Fruit fly (Drosophila melanogaster) whole organism, prepupa: ENCODE measurements around the gene mRpL21.

Experiments
- Blimp-1 ChIP-seq: fragments of 200-800 bp; sonication (Bioruptor generic); optimal IDR thresholded peaks from 3 replicates; lab custom pipeline; 2017; ENCODE audit warnings: missing biosample characterization, missing genetic modification characterization, mild to moderate bottlenecking, moderate library complexity, missing genetic modification reagents
- CG10631 ChIP-seq: fragments of 200-800 bp; sonication (Bioruptor generic); optimal IDR thresholded peaks from 2 replicates; lab custom pipeline; 2016; ENCODE audit warnings: missing biosample characterization, missing genetic modification characterization
- CG11294 ChIP-seq: fragments of 200-800 bp; sonication (Bioruptor generic); IDR thresholded peaks from 2 replicates; pipeline ENCODE4 v1.3.6; 2022; ENCODE audit warnings: missing biosample characterization, missing genetic modification characterization
- CG11762 ChIP-seq: fragments of 200-800 bp; sonication (Bioruptor generic); optimal IDR thresholded peaks from 3 replicates; lab custom pipeline; 2016; ENCODE audit warnings: missing biosample characterization, missing genetic modification characterization; ENCODE audit not compliant: insufficient read depth
- CG11902 ChIP-seq: fragments of 200-800 bp; sonication (Bioruptor generic); optimal IDR thresholded peaks from 3 replicates; lab custom pipeline; 2016; ENCODE audit warnings: missing biosample characterization, missing genetic modification characterization
- CG15336 ChIP-seq: fragments of 200-800 bp; sonication (Bioruptor generic); IDR thresholded peaks from 2 replicates; pipeline ENCODE4 v1.3.6; 2022; ENCODE audit warnings: missing biosample characterization, missing genetic modification characterization
- CG1621 ChIP-seq: fragments of 200-800 bp; sonication (Bioruptor generic); optimal IDR thresholded peaks from 3 replicates; lab custom pipeline; 2018; ENCODE audit warnings: missing biosample characterization, mild to moderate bottlenecking, missing genetic modification characterization
- CG16779 ChIP-seq: fragments of 200-800 bp; sonication (Bioruptor generic); optimal IDR thresholded peaks from 3 replicates; lab custom pipeline; 2017; ENCODE audit warnings: missing biosample characterization, mild to moderate bottlenecking, missing genetic modification characterization
- CG31627 ChIP-seq: fragments of 200-800 bp; sonication (Bioruptor generic); optimal IDR thresholded peaks from 3 replicates; lab custom pipeline; 2016; ENCODE audit warnings: missing biosample characterization, missing genetic modification characterization
- CG32006 ChIP-seq: fragments of 200-800 bp; sonication (Bioruptor generic); optimal IDR thresholded peaks from 3 replicates; lab custom pipeline; 2017; ENCODE audit warnings: missing biosample characterization, mild to moderate bottlenecking, missing genetic modification characterization
- CG34406 ChIP-seq: fragments of 200-800 bp; sonication (Bioruptor generic); optimal IDR thresholded peaks from 3 replicates; lab custom pipeline; 2016; ENCODE audit warnings: missing biosample characterization, missing genetic modification characterization
- CG3919 ChIP-seq: fragments of 200-800 bp; sonication (Bioruptor generic); optimal IDR thresholded peaks from 3 replicates; lab custom pipeline; 2016; ENCODE audit warnings: missing biosample characterization, missing genetic modification characterization
- CG4318 ChIP-seq: fragments of 200-800 bp; sonication (Bioruptor generic); optimal IDR thresholded peaks from 3 replicates; lab custom pipeline; 2017; ENCODE audit warnings: missing biosample characterization, mild to moderate bottlenecking, missing genetic modification characterization
- CG6163 ChIP-seq: fragments of 200-800 bp; sonication (Bioruptor generic); IDR thresholded peaks from 3 replicates; pipeline ENCODE4 v1.3.6; 2022; ENCODE audit warnings: missing biosample characterization, missing genetic modification characterization
- CG6792 ChIP-seq: fragments of 200-800 bp; sonication (Bioruptor generic); optimal IDR thresholded peaks from 3 replicates; lab custom pipeline; 2016; ENCODE audit warnings: missing biosample characterization, missing genetic modification characterization
- CG6854 ChIP-seq: fragments of 200-800 bp; sonication (Bioruptor generic); optimal IDR thresholded peaks from 2 replicates; lab custom pipeline; 2017; ENCODE audit warnings: missing biosample characterization, mild to moderate bottlenecking, missing genetic modification characterization
- CG7368 ChIP-seq: fragments of 200-800 bp; sonication (Bioruptor generic); optimal IDR thresholded peaks from 3 replicates; lab custom pipeline; 2016; ENCODE audit warnings: missing biosample characterization, missing genetic modification characterization
- CG8319 ChIP-seq: fragments of 200-800 bp; sonication (Bioruptor generic); optimal IDR thresholded peaks from 3 replicates; lab custom pipeline; 2016; ENCODE audit warnings: missing biosample characterization, missing genetic modification characterization
- CG8632 ChIP-seq: fragments of 200-800 bp; sonication (Bioruptor generic); optimal IDR thresholded peaks from 3 replicates; lab custom pipeline; 2016; ENCODE audit warnings: missing biosample characterization, missing genetic modification characterization
- CG9139 ChIP-seq: fragments of 200-800 bp; sonication (Bioruptor generic); optimal IDR thresholded peaks from 3 replicates; lab custom pipeline; 2017; ENCODE audit warnings: missing biosample characterization, mild to moderate bottlenecking, missing genetic modification characterization
- Eip78C ChIP-seq: fragments of 200-800 bp; sonication (Bioruptor generic); peaks from one replicate; lab custom pipeline; 2016; ENCODE audit warnings: missing biosample characterization, missing genetic modification characterization
- Eip93F ChIP-seq: fragments of 200-800 bp; sonication (Bioruptor generic); optimal IDR thresholded peaks from 2 replicates; lab custom pipeline; 2016; ENCODE audit warnings: missing biosample characterization, mild to moderate bottlenecking, missing genetic modification characterization
- Ets21C ChIP-seq: fragments of 200-800 bp; sonication (Bioruptor generic); optimal IDR thresholded peaks from 3 replicates; lab custom pipeline; 2016; ENCODE audit warnings: missing biosample characterization, missing genetic modification characterization
- Gug ChIP-seq: fragments of 200-800 bp; sonication (Bioruptor generic); IDR thresholded peaks from 2 replicates; pipeline ENCODE4 v1.3.6; 2022; ENCODE audit warnings: missing biosample characterization, missing genetic modification characterization
- Hr38 ChIP-seq: sonication (Bioruptor generic); optimal IDR thresholded peaks from 2 replicates; lab custom pipeline; 2016; ENCODE audit warnings: missing biosample characterization, missing genetic modification characterization
- Hr4 ChIP-seq: fragments of 200-800 bp; sonication (Bioruptor generic); optimal IDR thresholded peaks from 3 replicates; lab custom pipeline; 2016; ENCODE audit warnings: missing biosample characterization, missing genetic modification characterization
- Lpt ChIP-seq: fragments of 200-800 bp; sonication (Bioruptor generic); optimal IDR thresholded peaks from 3 replicates; lab custom pipeline; 2016; ENCODE audit warnings: missing biosample characterization, missing genetic modification characterization
- Met ChIP-seq: fragments of 200-800 bp; sonication (Bioruptor generic); optimal IDR thresholded peaks from 3 replicates; lab custom pipeline; 2016; ENCODE audit warnings: missing biosample characterization, missing genetic modification characterization
- OdsH ChIP-seq: fragments of 200-800 bp; sonication (Bioruptor generic); optimal IDR thresholded peaks from 3 replicates; lab custom pipeline; 2016; ENCODE audit warnings: missing biosample characterization, missing genetic modification characterization
- Smox ChIP-seq: fragments of 200-800 bp; sonication (Bioruptor generic); optimal IDR thresholded peaks from 3 replicates; lab custom pipeline; 2016; ENCODE audit warnings: missing biosample characterization, missing genetic modification characterization
- Sox102F ChIP-seq: fragments of 200-800 bp; sonication (Bioruptor generic); optimal IDR thresholded peaks from 2 replicates; lab custom pipeline; 2016; ENCODE audit warnings: missing biosample characterization, mild to moderate bottlenecking, missing genetic modification characterization
- Sox14 ChIP-seq: fragments of 200-800 bp; sonication (Bioruptor generic); optimal IDR thresholded peaks from 3 replicates; lab custom pipeline; 2016; ENCODE audit warnings: missing biosample characterization, missing genetic modification characterization
- achi ChIP-seq: fragments of 200-800 bp; sonication (Bioruptor generic); optimal IDR thresholded peaks from 3 replicates; lab custom pipeline; 2016; ENCODE audit warnings: missing biosample characterization, missing genetic modification characterization
- acj6 ChIP-seq: fragments of 200-800 bp; sonication (Bioruptor generic); optimal IDR thresholded peaks from 3 replicates; lab custom pipeline; 2016; ENCODE audit warnings: missing biosample characterization, missing genetic modification characterization
- dac ChIP-seq: fragments of 200-800 bp; sonication (Bioruptor generic); optimal IDR thresholded peaks from 2 replicates; lab custom pipeline; 2017; ENCODE audit warnings: missing biosample characterization, mild to moderate bottlenecking, missing genetic modification characterization
- dsx ChIP-seq: fragments of 200-800 bp; optimal IDR thresholded peaks from 3 replicates; lab custom pipeline; 2019; ENCODE audit warnings: missing biosample characterization, mild to moderate bottlenecking, missing genetic modification characterization, moderate library complexity; ENCODE audit not compliant: poor library complexity, severe bottlenecking
- esn ChIP-seq: fragments of 200-800 bp; sonication (Bioruptor generic); optimal IDR thresholded peaks from 2 replicates; lab custom pipeline; 2016; ENCODE audit warnings: missing biosample characterization, mild to moderate bottlenecking, missing genetic modification characterization, moderate library complexity
- fd59A ChIP-seq: fragments of 200-800 bp; sonication (Bioruptor generic); optimal IDR thresholded peaks from 2 replicates; lab custom pipeline; 2017; ENCODE audit warnings: missing biosample characterization, mild to moderate bottlenecking, missing genetic modification characterization, missing genetic modification reagents
- fkh ChIP-seq: fragments of 200-800 bp; sonication (Bioruptor generic); optimal IDR thresholded peaks from 3 replicates; lab custom pipeline; 2017; ENCODE audit warnings: missing biosample characterization, mild to moderate bottlenecking, missing genetic modification characterization, moderate library complexity
- lz ChIP-seq: fragments of 200-800 bp; sonication (Bioruptor generic); optimal IDR thresholded peaks from 3 replicates; lab custom pipeline; 2016; ENCODE audit warnings: missing biosample characterization, missing genetic modification characterization
- net ChIP-seq: fragments of 200-800 bp; sonication (Bioruptor generic); optimal IDR thresholded peaks from 3 replicates; lab custom pipeline; 2016; ENCODE audit warnings: missing biosample characterization, missing genetic modification characterization
- pdm3 ChIP-seq: fragments of 200-800 bp; sonication (Bioruptor generic); optimal IDR thresholded peaks from 3 replicates; lab custom pipeline; 2016; ENCODE audit warnings: missing biosample characterization, missing genetic modification characterization
- salr ChIP-seq, 2 experiments: fragments of 200-800 bp; sonication (Bioruptor generic); optimal IDR thresholded peaks; 3 replicates each; lab custom pipeline; 2016 to 2018; ENCODE audit warnings: missing biosample characterization in 2 of 2, missing genetic modification characterization in 2 of 2, mild to moderate bottlenecking in 1 of 2
- spab ChIP-seq: fragments of 200-800 bp; sonication (Bioruptor generic); optimal IDR thresholded peaks from 2 replicates; lab custom pipeline; 2017; ENCODE audit warnings: missing biosample characterization, mild to moderate bottlenecking, missing genetic modification characterization, missing genetic modification reagents
- ss ChIP-seq, 2 experiments: fragments of 200-800 bp; sonication (Bioruptor generic); optimal IDR thresholded peaks; 2 replicates in 1 of 2; 3 replicates in 1 of 2; lab custom pipeline; 2017 to 2018; ENCODE audit warnings: mild to moderate bottlenecking in 2 of 2, missing biosample characterization in 2 of 2, missing genetic modification characterization in 2 of 2, moderate library complexity in 1 of 2
- svp ChIP-seq: fragments of 200-800 bp; sonication (Bioruptor generic); peaks from one replicate; lab custom pipeline; 2016; ENCODE audit warnings: missing biosample characterization, missing genetic modification characterization
- topi ChIP-seq: fragments of 200-800 bp; sonication (Bioruptor generic); optimal IDR thresholded peaks from 3 replicates; lab custom pipeline; 2016; ENCODE audit warnings: missing biosample characterization, missing genetic modification characterization
- vri ChIP-seq: fragments of 200-800 bp; sonication (Bioruptor generic); optimal IDR thresholded peaks from 3 replicates; lab custom pipeline; 2016; ENCODE audit warnings: missing biosample characterization, mild to moderate bottlenecking, missing genetic modification characterization

Gene mRpL21

dm6 chr3L:19294235-19294612, 39.4 kb upstream of the mRpL21 start, which contains the start of gene fal:
fal (plus strand) TSS chr3L:19294564.
- no peak for TF ChIP-seq dac (GFP tag; lab: Kevin White, UChicago)
- TF ChIP-seq CG7368, result no peak
- TF ChIP-seq Eip93F (GFP tag; lab: Kevin White, UChicago), result no peak
- TF ChIP-seq topi (GFP tag; lab: Kevin White, UChicago), result peak; percentile 14
- peak; percentile 51 for TF ChIP-seq CG31627 (GFP tag; lab: Kevin White, UChicago)
- TF ChIP-seq Lpt (GFP tag; lab: Kevin White, UChicago), result no peak
- TF ChIP-seq Ets21C, result no peak
- no peak for TF ChIP-seq Gug (GFP tag; lab: Robert Waterston, UW)
- TF ChIP-seq lz (GFP tag; lab: Kevin White, UChicago), result peak; percentile 31
- no peak for TF ChIP-seq CG6792 (GFP tag; lab: Kevin White, UChicago)
- no peak for TF ChIP-seq OdsH (GFP tag; lab: Kevin White, UChicago)
- no peak for TF ChIP-seq CG6854 (GFP tag; lab: Kevin White, UChicago)
- no peak for TF ChIP-seq CG11762 (GFP tag; lab: Kevin White, UChicago)
- TF ChIP-seq svp, result no peak
- TF ChIP-seq CG8632, result no peak
- no peak for TF ChIP-seq CG16779
- no peak for TF ChIP-seq salr (GFP tag; optimal IDR thresholded peaks at IDR 0.05; lab: Kevin White, UChicago)
- no peak for TF ChIP-seq Sox14
- TF ChIP-seq Hr4, result no peak
- TF ChIP-seq esn (GFP tag; lab: Kevin White, UChicago), result no peak
- no peak for TF ChIP-seq CG1621 (tag; lab: Kevin White, UChicago)
- no peak for TF ChIP-seq ss (GFP tag; optimal IDR thresholded peaks at IDR 0.05; lab: Kevin White, UChicago)

dm6 chr3L:19293178-19293741, 38.4 kb upstream of the mRpL21 start:
- TF ChIP-seq Eip93F (GFP tag; lab: Kevin White, UChicago), result no peak
- peak; percentile 59 for TF ChIP-seq Eip78C (GFP tag; lab: Kevin White, UChicago)
- TF ChIP-seq spab (GFP tag; lab: Kevin White, UChicago), result no peak
- TF ChIP-seq CG3919 (GFP tag; lab: Kevin White, UChicago), result no peak
- peak; percentile 26 for TF ChIP-seq CG6854 (GFP tag; lab: Kevin White, UChicago)
- TF ChIP-seq Sox14, result no peak
- TF ChIP-seq Hr4, result no peak
- TF ChIP-seq net (GFP tag; lab: Kevin White, UChicago), result no peak
- TF ChIP-seq lz (GFP tag; lab: Kevin White, UChicago), result no peak
- TF ChIP-seq Hr38 (GFP tag; lab: Kevin White, UChicago), result no peak
- TF ChIP-seq Met (GFP tag; lab: Kevin White, UChicago), result no peak
- TF ChIP-seq fd59A, result no peak
- TF ChIP-seq Blimp-1 (GFP tag; lab: Kevin White, UChicago), result peak; percentile 95
- no peak for TF ChIP-seq achi (GFP tag; lab: Kevin White, UChicago)
- TF ChIP-seq CG1621 (tag; lab: Kevin White, UChicago), result no peak
- no peak for TF ChIP-seq CG4318 (GFP tag; lab: Kevin White, UChicago)
- TF ChIP-seq acj6 (GFP tag; lab: Kevin White, UChicago), result no peak
- no peak for TF ChIP-seq Gug (GFP tag; lab: Robert Waterston, UW)
- TF ChIP-seq Ets21C, result no peak
- TF ChIP-seq CG8319, result no peak
- no peak for TF ChIP-seq CG10631 (GFP tag; lab: Kevin White, UChicago)
- TF ChIP-seq CG9139 (GFP tag; lab: Kevin White, UChicago), result no peak
- no peak for TF ChIP-seq dsx (GFP tag; lab: Kevin White, UChicago)
- TF ChIP-seq dac (GFP tag; lab: Kevin White, UChicago), result no peak
- no peak; the same call in 1 of the 2 replicates for TF ChIP-seq CG11294 (GFP tag; lab: Robert Waterston, UW)
- TF ChIP-seq Smox, result no peak
- no peak for TF ChIP-seq vri (GFP tag; lab: Kevin White, UChicago)
- no peak for TF ChIP-seq CG11762 (GFP tag; lab: Kevin White, UChicago)
- no peak for TF ChIP-seq OdsH (GFP tag; lab: Kevin White, UChicago)
- no peak for TF ChIP-seq CG6792 (GFP tag; lab: Kevin White, UChicago)
- TF ChIP-seq CG8632, result no peak
- no peak for TF ChIP-seq CG11902 (GFP tag; lab: Kevin White, UChicago)
- TF ChIP-seq CG7368, result no peak
- TF ChIP-seq CG34406 (GFP tag; lab: Kevin White, UChicago), result no peak
- TF ChIP-seq CG15336 (GFP tag; lab: Robert Waterston, UW), result peak; percentile 37; the same call in 1 of the 2 replicates
- peak; percentile 6 for TF ChIP-seq CG32006 (GFP tag; lab: Kevin White, UChicago)
- no peak for TF ChIP-seq Sox102F (GFP tag; lab: Kevin White, UChicago)
- no peak for TF ChIP-seq fkh (GFP tag; lab: Kevin White, UChicago)
- TF ChIP-seq CG6163 (GFP tag; lab: Robert Waterston, UW), result peak; percentile 21; the same call in 1 of the 3 replicates
- no peak for TF ChIP-seq pdm3
- peak; percentile 31 for TF ChIP-seq svp
